Fruit fly (Drosophila melanogaster): ENCODE data around the gene stai.

The stai gene

dm6 chr2L:6085733-6086317 is 14.4 kb upstream of the stai start (continued):
- TF ChIP-seq CG2202 (tag; optimal IDR thresholded peaks at IDR 0.05): no peak

dm6 chr2L:6086771-6087170 is 13.4 kb upstream of the stai start:
- peak; percentile 5 for TF ChIP-seq grau (tag; optimal IDR thresholded peaks at IDR 0.05)
- no peak for TF ChIP-seq sc (optimal IDR thresholded peaks at IDR 0.05)
- TF ChIP-seq sc (GFP tag; optimal IDR thresholded peaks at IDR 0.05): no peak
- peak; percentile 27; the same call in 1 of the 2 replicates for TF ChIP-seq sob (GFP tag; IDR thresholded peaks at IDR 0.05)
- no peak for TF ChIP-seq inv (GFP tag; IDR thresholded peaks at IDR 0.05; ENCODE audit: partially characterized antibody)
- TF ChIP-seq CG8765 (GFP tag; IDR thresholded peaks at IDR 0.05): 0 out of 2 replicates have a peak, but pooled peaks have one; percentile 33
- no peak for TF ChIP-seq chm (GFP tag; IDR thresholded peaks at IDR 0.05)
- TF ChIP-seq Med (GFP tag): peak; percentile 13
- TF ChIP-seq dimm (GFP tag; IDR thresholded peaks at IDR 0.05): no peak
- no peak for TF ChIP-seq trem (tag; optimal IDR thresholded peaks at IDR 0.05)

dm6 chr2L:6087685-6088084 is 12.5 kb upstream of the stai start:
- TF ChIP-seq hkb (optimal IDR thresholded peaks at IDR 0.05) (peak; percentile 4), hkb (GFP tag; IDR thresholded peaks at IDR 0.05) (no peak), CG10366 (GFP tag; IDR thresholded peaks at IDR 0.05) (no peak), grn (GFP tag; optimal IDR thresholded peaks at IDR 0.05) (peak; percentile 44)

dm6 chr2L:6088371-6089365 is 11.5 kb upstream of the stai start:
- TF ChIP-seq CG6854 (GFP tag; optimal IDR thresholded peaks at IDR 0.05) (no peak), al (GFP tag; IDR thresholded peaks at IDR 0.05) (no peak), MESR4 (GFP tag; optimal IDR thresholded peaks at IDR 0.05) (no peak), CG32532 (GFP tag; IDR thresholded peaks at IDR 0.05) (peak; percentile 41; the same call in 1 of the 2 replicates), Nf-YC (tag; optimal IDR thresholded peaks at IDR 0.05) (peak; percentile 60), sob (GFP tag; IDR thresholded peaks at IDR 0.05) (peak; percentile 58), ERR (GFP tag; optimal IDR thresholded peaks at IDR 0.05) (peak; percentile 82), CG2116 (GFP tag; optimal IDR thresholded peaks at IDR 0.05) (no peak), D (optimal IDR thresholded peaks at IDR 0.05) (peak; percentile 84), D (GFP tag; optimal IDR thresholded peaks at IDR 0.05) (peak; percentile 31), Hand (GFP tag; optimal IDR thresholded peaks at IDR 0.05) (peak; percentile 51), CG14667 (GFP tag; IDR thresholded peaks at IDR 0.05) (no peak), Mad (GFP tag; optimal IDR thresholded peaks at IDR 0.05) (no peak), Atf-2 (GFP tag; optimal IDR thresholded peaks at IDR 0.05) (no peak), cg (GFP tag; optimal IDR thresholded peaks at IDR 0.05) (peak; percentile 91), CG12155 (GFP tag; optimal IDR thresholded peaks at IDR 0.05) (peak; percentile 100), Bteb2 (GFP tag; optimal IDR thresholded peaks at IDR 0.05) (peak; percentile 19), CG2120 (GFP tag; optimal IDR thresholded peaks at IDR 0.05) (peak; percentile 68), Side (GFP tag; optimal IDR thresholded peaks at IDR 0.05) (peak; percentile 44), CG10654 (GFP tag; optimal IDR thresholded peaks at IDR 0.05) (no peak), Elba2 (GFP tag; optimal IDR thresholded peaks at IDR 0.05) (peak; percentile 59), grn (GFP tag; optimal IDR thresholded peaks at IDR 0.05) (peak; percentile 13), CG3838 (GFP tag; optimal IDR thresholded peaks at IDR 0.05) (peak; percentile 61), CG5953 (GFP tag; IDR thresholded peaks at IDR 0.05) (0 out of 2 replicates have a peak, but pooled peaks have one; percentile 20), Abd-B (GFP tag; optimal IDR thresholded peaks at IDR 0.05) (no peak), da (GFP tag; optimal IDR thresholded peaks at IDR 0.05) (peak; percentile 73), CG6689 (GFP tag; IDR thresholded peaks at IDR 0.05) (no peak), E2f2 (GFP tag; IDR thresholded peaks at IDR 0.05) (no peak), CG15514 (GFP tag; optimal IDR thresholded peaks at IDR 0.05) (peak; percentile 7), CG6765 (GFP tag; optimal IDR thresholded peaks at IDR 0.05) (peak; percentile 38), CG18764 (GFP tag; optimal IDR thresholded peaks at IDR 0.05) (no peak)

Measured in whole organism, embryonic.